Worm (Caenorhabditis elegans) whole organism, L4 larva: ENCODE results near the gene C17C3.3.

ENCODE experiments used
- aly-2 ChIP-seq: sonication (generic microtip); optimal IDR thresholded peaks from 2 replicates; lab custom pipeline; 2018; ENCODE audit warnings: missing biosample characterization, missing genetic modification characterization
- lsy-2 ChIP-seq, 2 experiments: fragments of 150-350 bp in 1 of 2; sonication (generic microtip) in 1 of 2; optimal IDR thresholded peaks; 2 replicates each; lab custom pipeline; 2014 to 2017; ENCODE audit warnings: missing biosample characterization in 2 of 2, missing genetic modification characterization in 2 of 2
- pha-4 ChIP-seq, 2 experiments: fragments of 150-350 bp in 1 of 2; fragments of 200-800 bp in 1 of 2; sonication (Bioruptor generic) in 1 of 2; IDR thresholded peaks in 1 of 2; optimal IDR thresholded peaks in 1 of 2; 2 replicates each; pipeline versions ENCODE4 v1.3.6 to Lab custom; 2014 to 2022; ENCODE audit warnings: missing genetic modification characterization in 2 of 2, missing genetic modification reagents in 2 of 2, missing biosample characterization in 1 of 2, missing compliant biosample characterization in 1 of 2
- unc-130 ChIP-seq: sonication (generic microtip); optimal IDR thresholded peaks from 2 replicates; lab custom pipeline; 2016; ENCODE audit warnings: missing genetic modification reagents, missing genetic modification characterization, missing compliant biosample characterization
- unc-39 ChIP-seq: sonication (generic microtip); optimal IDR thresholded peaks from 2 replicates; lab custom pipeline; 2017; ENCODE audit warnings: missing biosample characterization, missing genetic modification characterization

DNA sequence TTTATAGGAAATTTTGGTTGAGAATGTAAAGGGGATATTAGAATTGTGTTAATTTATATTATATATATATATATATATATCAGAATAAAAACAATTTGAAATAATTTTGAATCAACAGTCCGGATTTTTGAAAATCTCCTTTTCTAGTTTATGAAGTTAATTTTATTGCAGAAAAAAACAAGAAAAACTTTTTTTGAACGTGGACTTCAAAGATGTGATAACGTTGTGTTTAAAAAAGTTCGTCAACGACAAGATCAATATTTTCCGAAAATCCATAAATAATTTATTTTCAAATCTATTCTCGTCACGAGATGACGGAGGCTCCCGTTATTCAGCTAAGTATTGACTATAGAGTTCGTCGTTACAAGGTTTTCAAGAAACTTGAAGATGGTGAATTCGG, 24.0 kb upstream of the C17C3.3 start, which contains the start of gene C17C3.11:
- TF ChIP-seq pha-4 (GFP tag; IDR thresholded peaks at IDR 0.05; lab: Robert Waterston, UW) (no peak), pha-4 (tag; optimal IDR thresholded peaks at IDR 0.05; lab: Kevin White, UChicago) (no peak), unc-39 (tag; lab: Kevin White, UChicago) (no peak), aly-2 (tag; lab: Kevin White, UChicago) (no peak), lsy-2 (tag; optimal IDR thresholded peaks at IDR 0.05; lab: Kevin White, UChicago) (no peak), unc-130 (GFP tag; lab: Kevin White, UChicago) (no peak)
